Worm (Caenorhabditis elegans) whole organism, L4 larva: ENCODE results near the gene Y57E12B.4.

Experiments
- F10B5.3 ChIP-seq: sonication (generic microtip); optimal IDR thresholded peaks from 2 replicates; lab custom pipeline; 2016; ENCODE audit warnings: mild to moderate bottlenecking, missing genetic modification characterization, missing compliant biosample characterization
- F44E2.7 ChIP-seq: fragments of 200-800 bp; sonication (Bioruptor generic); IDR thresholded peaks from 2 replicates; pipeline ENCODE4 v2.1.2; 2022; ENCODE audit warnings: missing genetic modification characterization, missing compliant biosample characterization
- F49E8.2 ChIP-seq: sonication (generic microtip); optimal IDR thresholded peaks from 2 replicates; lab custom pipeline; 2016; ENCODE audit warnings: missing compliant biosample characterization, mild to moderate bottlenecking, missing genetic modification characterization, borderline replicate concordance
- R02D3.7 ChIP-seq: fragments of 150-350 bp; sonication (generic microtip); optimal IDR thresholded peaks from 3 replicates; lab custom pipeline; 2014; ENCODE audit warnings: missing biosample characterization, missing genetic modification characterization
- T20F7.1 ChIP-seq: fragments of 200-800 bp; sonication (Bioruptor generic); optimal IDR thresholded peaks from 2 replicates; lab custom pipeline; 2018; ENCODE audit warnings: mild to moderate bottlenecking, missing genetic modification characterization, missing compliant biosample characterization
- T26A8.4 ChIP-seq: fragments of 200-800 bp; sonication (Bioruptor generic); IDR thresholded peaks from 2 replicates; pipeline ENCODE4 v1.3.6; 2022; ENCODE audit warnings: missing genetic modification characterization, missing compliant biosample characterization
- Y105C5A.15 ChIP-seq: fragments of 200-800 bp; sonication (Bioruptor generic); IDR thresholded peaks from 2 replicates; pipeline ENCODE4 v1.3.6; 2022; ENCODE audit warnings: missing genetic modification characterization, missing compliant biosample characterization
- Y48G9A.11 ChIP-seq: fragments of 200-800 bp; sonication (Bioruptor generic); IDR thresholded peaks from 2 replicates; pipeline ENCODE4 v1.3.6; 2022; ENCODE audit warnings: missing genetic modification reagents, missing genetic modification characterization, missing compliant biosample characterization
- ZK546.5 ChIP-seq, 2 experiments: sonication (generic microtip); optimal IDR thresholded peaks; 2 replicates each; lab custom pipeline; 2017; ENCODE audit warnings: missing biosample characterization in 2 of 2, missing genetic modification characterization in 2 of 2
- attf-4 ChIP-seq: sonication (generic microtip); optimal IDR thresholded peaks from 3 replicates; lab custom pipeline; 2017; ENCODE audit warnings: missing biosample characterization, missing genetic modification characterization
- ceh-32 ChIP-seq: sonication (generic microtip); optimal IDR thresholded peaks from 2 replicates; lab custom pipeline; 2016; ENCODE audit warnings: mild to moderate bottlenecking, missing genetic modification characterization, missing compliant biosample characterization; ENCODE audit not compliant: poor library complexity
- ceh-82 ChIP-seq: sonication (generic microtip); optimal IDR thresholded peaks from 2 replicates; lab custom pipeline; 2017; ENCODE audit warnings: missing biosample characterization, missing genetic modification characterization
- ctbp-1 ChIP-seq: fragments of 200-800 bp; sonication (Bioruptor generic); IDR thresholded peaks from 2 replicates; pipeline ENCODE4 v1.3.6; 2022; ENCODE audit warnings: missing genetic modification reagents, missing genetic modification characterization, missing compliant biosample characterization
- daf-16 ChIP-seq, 3 experiments: sonication (generic microtip); optimal IDR thresholded peaks; 2 replicates each; lab custom pipeline; 2016 to 2017; ENCODE audit warnings: missing genetic modification characterization in 3 of 3, missing genetic modification reagents in 3 of 3, mild to moderate bottlenecking in 2 of 3, missing compliant biosample characterization in 2 of 3, missing biosample characterization in 1 of 3, moderate library complexity in 1 of 3
- daf-19 ChIP-seq: fragments of 200-800 bp; sonication (Bioruptor generic); conservative IDR thresholded peaks from 2 replicates; pipeline ENCODE4 v1.3.6; 2022; ENCODE audit warnings: missing genetic modification characterization, missing compliant biosample characterization
- dmd-9 ChIP-seq: fragments of 200-800 bp; sonication (Bioruptor generic); IDR thresholded peaks from 2 replicates; pipeline ENCODE4 v1.3.6; 2022; ENCODE audit warnings: missing genetic modification reagents, missing genetic modification characterization, missing compliant biosample characterization
- egl-27 ChIP-seq: sonication (generic microtip); optimal IDR thresholded peaks from 3 replicates; lab custom pipeline; 2017; ENCODE audit warnings: missing biosample characterization, missing genetic modification reagents, missing genetic modification characterization
- egl-43 ChIP-seq: fragments of 200-800 bp; sonication (Bioruptor generic); IDR thresholded peaks from 2 replicates; pipeline ENCODE4 v1.3.6; 2022; ENCODE audit warnings: missing genetic modification reagents, missing genetic modification characterization, missing compliant biosample characterization
- fkh-10 ChIP-seq: fragments of 150-350 bp; optimal IDR thresholded peaks from 2 replicates; lab custom pipeline; 2014; ENCODE audit warnings: missing biosample characterization, missing genetic modification reagents, missing genetic modification characterization
- hlh-11 ChIP-seq: fragments of 200-800 bp; sonication (Bioruptor generic); optimal IDR thresholded peaks from 2 replicates; lab custom pipeline; 2018; ENCODE audit warnings: mild to moderate bottlenecking, missing genetic modification characterization, missing compliant biosample characterization
- hlh-30 ChIP-seq: sonication (generic microtip); optimal IDR thresholded peaks from 2 replicates; lab custom pipeline; 2017; ENCODE audit warnings: antibody characterized with exemption, mild to moderate bottlenecking, missing genetic modification characterization, missing compliant biosample characterization; ENCODE audit not compliant: insufficient read depth
- jun-1 ChIP-seq: fragments of 150-350 bp; optimal IDR thresholded peaks from 2 replicates; lab custom pipeline; 2014; ENCODE audit warnings: missing biosample characterization, missing genetic modification reagents, missing genetic modification characterization
- lim-7 ChIP-seq: fragments of 200-800 bp; sonication (Bioruptor generic); IDR thresholded peaks from 2 replicates; pipeline ENCODE4 v1.3.6; 2022; ENCODE audit warnings: missing genetic modification characterization, missing compliant biosample characterization
- lin-13 ChIP-seq: fragments of 150-350 bp; optimal IDR thresholded peaks from 2 replicates; lab custom pipeline; 2014; ENCODE audit warnings: missing biosample characterization, missing genetic modification reagents, missing genetic modification characterization
- lin-15B ChIP-seq: fragments of 150-350 bp; sonication (generic microtip); optimal IDR thresholded peaks from 3 replicates; lab custom pipeline; 2014; ENCODE audit warnings: missing biosample characterization, missing genetic modification characterization
- lir-3 ChIP-seq: sonication (generic microtip); optimal IDR thresholded peaks from 2 replicates; lab custom pipeline; 2016; ENCODE audit warnings: mild to moderate bottlenecking, missing genetic modification characterization, missing compliant biosample characterization
- lsy-2 ChIP-seq, 2 experiments: fragments of 150-350 bp in 1 of 2; sonication (generic microtip) in 1 of 2; optimal IDR thresholded peaks; 2 replicates each; lab custom pipeline; 2014 to 2017; ENCODE audit warnings: missing biosample characterization in 2 of 2, missing genetic modification characterization in 2 of 2
- madf-9 ChIP-seq: fragments of 200-800 bp; sonication (Bioruptor generic); conservative IDR thresholded peaks from 2 replicates; pipeline ENCODE4 v1.3.6; 2022; ENCODE audit warnings: missing genetic modification reagents, missing genetic modification characterization, missing compliant biosample characterization
- nhr-11 ChIP-seq: fragments of 150-350 bp; optimal IDR thresholded peaks from 2 replicates; lab custom pipeline; 2014; ENCODE audit warnings: missing biosample characterization, missing genetic modification characterization
- nhr-41 ChIP-seq: fragments of 200-800 bp; sonication (Bioruptor generic); IDR thresholded peaks from 2 replicates; pipeline ENCODE4 v1.3.6; 2022; ENCODE audit warnings: missing genetic modification reagents, missing genetic modification characterization, missing compliant biosample characterization
- nhr-42 ChIP-seq: fragments of 200-800 bp; sonication (Bioruptor generic); IDR thresholded peaks from 2 replicates; pipeline ENCODE4 v1.3.6; 2022; ENCODE audit warnings: missing genetic modification characterization, missing compliant biosample characterization
- php-3 ChIP-seq: fragments of 200-800 bp; sonication (Bioruptor generic); IDR thresholded peaks from 2 replicates; pipeline ENCODE4 v1.3.6; 2022; ENCODE audit warnings: missing genetic modification reagents, missing genetic modification characterization, missing compliant biosample characterization
- sdz-12 ChIP-seq: fragments of 200-800 bp; sonication (Bioruptor generic); optimal IDR thresholded peaks from 2 replicates; lab custom pipeline; 2018; ENCODE audit warnings: mild to moderate bottlenecking, missing genetic modification characterization, missing compliant biosample characterization
- snpc-1.2 ChIP-seq: fragments of 200-800 bp; sonication (Bioruptor generic); IDR thresholded peaks from 2 replicates; pipeline ENCODE4 v1.3.6; 2022; ENCODE audit warnings: missing genetic modification reagents, missing genetic modification characterization, missing compliant biosample characterization
- snpc-4 ChIP-seq: fragments of 150-350 bp; optimal IDR thresholded peaks from 2 replicates; lab custom pipeline; 2014; ENCODE audit warnings: missing biosample characterization, missing genetic modification characterization
- spr-3 ChIP-seq: fragments of 200-800 bp; sonication (Bioruptor generic); optimal IDR thresholded peaks from 2 replicates; lab custom pipeline; 2018; ENCODE audit warnings: mild to moderate bottlenecking, missing genetic modification characterization, missing compliant biosample characterization
- unc-130 ChIP-seq: sonication (generic microtip); optimal IDR thresholded peaks from 2 replicates; lab custom pipeline; 2016; ENCODE audit warnings: missing genetic modification reagents, missing genetic modification characterization, missing compliant biosample characterization
- unc-39 ChIP-seq: sonication (generic microtip); optimal IDR thresholded peaks from 2 replicates; lab custom pipeline; 2017; ENCODE audit warnings: missing biosample characterization, missing genetic modification characterization
- vab-7 ChIP-seq: fragments of 200-800 bp; sonication (Bioruptor generic); IDR thresholded peaks from 2 replicates; pipeline ENCODE4 v1.3.6; 2022; ENCODE audit warnings: missing genetic modification reagents, missing genetic modification characterization, missing compliant biosample characterization
- zfp-2 ChIP-seq: sonication (generic microtip); optimal IDR thresholded peaks from 2 replicates; lab custom pipeline; 2016; ENCODE audit warnings: mild to moderate bottlenecking, missing genetic modification characterization, missing compliant biosample characterization
- zip-2 ChIP-seq: fragments of 150-350 bp; optimal IDR thresholded peaks from 2 replicates; lab custom pipeline; 2014; ENCODE audit warnings: missing biosample characterization, missing genetic modification characterization

Gene Y57E12B.4

ce11 chrV:6935878-6936277, 11.5 kb downstream of the Y57E12B.4 start, which contains the start of gene Y57E12B.10:
Y57E12B.10 (minus strand) TSS chrV:6935978.
- no peak for TF ChIP-seq dmd-9 (GFP tag; lab: Robert Waterston, UW)
- no peak for TF ChIP-seq unc-130
- no peak for TF ChIP-seq zfp-2
- TF ChIP-seq F49E8.2 (tag; lab: Kevin White, UChicago): no peak
- no peak for TF ChIP-seq attf-4 (tag; lab: Kevin White, UChicago)
- TF ChIP-seq egl-43 (GFP tag; lab: Robert Waterston, UW): no peak
- TF ChIP-seq T26A8.4 (GFP tag; lab: Robert Waterston, UW): no peak
- no peak for TF ChIP-seq lin-15B (tag; lab: Kevin White, UChicago)
- TF ChIP-seq F44E2.7 (GFP tag; lab: Robert Waterston, UW): no peak
- TF ChIP-seq ceh-82 (tag; lab: Kevin White, UChicago): no peak
- TF ChIP-seq fkh-10 (GFP tag; lab: Kevin White, UChicago): no peak
- no peak for TF ChIP-seq hlh-30 (tag; lab: Kevin White, UChicago)
- TF ChIP-seq lsy-2 (tag; optimal IDR thresholded peaks at IDR 0.05; lab: Kevin White, UChicago): no peak
- no peak for TF ChIP-seq nhr-42
- TF ChIP-seq daf-19: no peak

- TF ChIP-seq lim-7 (GFP tag; lab: Robert Waterston, UW): no peak
- TF ChIP-seq F10B5.3: no peak
- TF ChIP-seq snpc-4 (tag; lab: Kevin White, UChicago): no peak
- TF ChIP-seq ctbp-1 (GFP tag; lab: Robert Waterston, UW): no peak
- no peak for TF ChIP-seq spr-3 (GFP tag; lab: Kevin White, UChicago)
- TF ChIP-seq ceh-32 (tag; lab: Kevin White, UChicago): no peak
- no peak for TF ChIP-seq lir-3 (tag; lab: Kevin White, UChicago)
- TF ChIP-seq egl-27 (tag; lab: Kevin White, UChicago): no peak
- TF ChIP-seq unc-39 (tag; lab: Kevin White, UChicago): no peak
- no peak for TF ChIP-seq nhr-41 (GFP tag; lab: Robert Waterston, UW)
- TF ChIP-seq nhr-42: no peak
- no peak for TF ChIP-seq madf-9 (GFP tag; lab: Robert Waterston, UW)
- no peak for TF ChIP-seq zip-2 (tag; lab: Kevin White, UChicago)
- no peak for TF ChIP-seq vab-7 (GFP tag; lab: Robert Waterston, UW)
- TF ChIP-seq daf-16 (GFP tag; optimal IDR thresholded peaks at IDR 0.05; lab: Kevin White, UChicago): no peak
- no peak for TF ChIP-seq daf-16 (tag; optimal IDR thresholded peaks at IDR 0.05; lab: Kevin White, UChicago)
- TF ChIP-seq lin-13 (GFP tag; lab: Kevin White, UChicago): no peak
- no peak for TF ChIP-seq sdz-12
- no peak for TF ChIP-seq T20F7.1
Measured at ce11 chrV:6934212-6934611, 13.1 kb downstream of the Y57E12B.4 start, which contains the start of gene lipl-6. lipl-6 (minus strand) TSS chrV:6934312.

ce11 chrV:6930284-6930683, 17.1 kb downstream of the Y57E12B.4 start:
- TF ChIP-seq hlh-30 (tag; lab: Kevin White, UChicago): no peak
- TF ChIP-seq nhr-11 (tag; lab: Kevin White, UChicago): peak; percentile 13
- peak in 1 of 2 experiments; percentile 12 for TF ChIP-seq daf-16 (GFP tag; optimal IDR thresholded peaks at IDR 0.05; lab: Kevin White, UChicago)
- TF ChIP-seq daf-16 (tag; optimal IDR thresholded peaks at IDR 0.05; lab: Kevin White, UChicago): no peak
- no peak for TF ChIP-seq php-3 (GFP tag; lab: Robert Waterston, UW)
- no peak for TF ChIP-seq ZK546.5 (tag; optimal IDR thresholded peaks at IDR 0.05; lab: Kevin White, UChicago)
- TF ChIP-seq hlh-11: peak; percentile 45
- TF ChIP-seq snpc-1.2 (GFP tag; lab: Robert Waterston, UW): no peak
- TF ChIP-seq R02D3.7: no peak
- TF ChIP-seq Y105C5A.15 (GFP tag; lab: Robert Waterston, UW): no peak
- TF ChIP-seq Y48G9A.11 (GFP tag; lab: Robert Waterston, UW): no peak
- TF ChIP-seq jun-1: no peak
